Worm (Caenorhabditis elegans) whole organism, L4 larva: ENCODE measurements around the gene C25E10.10.

Source experiments
- F49E8.2 ChIP-seq: sonication (generic microtip); optimal IDR thresholded peaks from 2 replicates; lab custom pipeline; 2016; ENCODE audit warnings: missing compliant biosample characterization, mild to moderate bottlenecking, missing genetic modification characterization, borderline replicate concordance
- T20F7.1 ChIP-seq: fragments of 200-800 bp; sonication (Bioruptor generic); optimal IDR thresholded peaks from 2 replicates; lab custom pipeline; 2018; ENCODE audit warnings: mild to moderate bottlenecking, missing genetic modification characterization, missing compliant biosample characterization
- ama-1 ChIP-seq: fragments of 150-350 bp; optimal IDR thresholded peaks from 2 replicates; lab custom pipeline; 2014; ENCODE audit warnings: inconsistent platforms, mixed read lengths
- arid-1 ChIP-seq: fragments of 200-800 bp; sonication (Bioruptor generic); conservative IDR thresholded peaks from 2 replicates; pipeline ENCODE4 v1.3.6; 2022; ENCODE audit warnings: missing genetic modification reagents, missing genetic modification characterization, missing compliant biosample characterization
- daf-12 ChIP-seq: fragments of 150-350 bp; optimal IDR thresholded peaks from 2 replicates; lab custom pipeline; 2014; ENCODE audit warnings: missing biosample characterization, missing genetic modification reagents, missing genetic modification characterization
- fos-1 ChIP-seq: fragments of 150-350 bp; optimal IDR thresholded peaks from 2 replicates; lab custom pipeline; 2014; ENCODE audit warnings: missing biosample characterization, missing genetic modification characterization
- lin-13 ChIP-seq: fragments of 150-350 bp; optimal IDR thresholded peaks from 2 replicates; lab custom pipeline; 2014; ENCODE audit warnings: missing biosample characterization, missing genetic modification reagents, missing genetic modification characterization
- lin-39 ChIP-seq: fragments of 150-350 bp; optimal IDR thresholded peaks from 2 replicates; lab custom pipeline; 2014; ENCODE audit warnings: missing biosample characterization, missing genetic modification reagents, missing genetic modification characterization
- lsy-2 ChIP-seq, 2 experiments: fragments of 150-350 bp in 1 of 2; sonication (generic microtip) in 1 of 2; optimal IDR thresholded peaks; 2 replicates each; lab custom pipeline; 2014 to 2017; ENCODE audit warnings: missing biosample characterization in 2 of 2, missing genetic modification characterization in 2 of 2
- pha-4 ChIP-seq, 2 experiments: fragments of 150-350 bp in 1 of 2; fragments of 200-800 bp in 1 of 2; sonication (Bioruptor generic) in 1 of 2; IDR thresholded peaks in 1 of 2; optimal IDR thresholded peaks in 1 of 2; 2 replicates each; pipeline versions ENCODE4 v1.3.6 to Lab custom; 2014 to 2022; ENCODE audit warnings: missing genetic modification characterization in 2 of 2, missing genetic modification reagents in 2 of 2, missing biosample characterization in 1 of 2, missing compliant biosample characterization in 1 of 2
- snpc-4 ChIP-seq: fragments of 150-350 bp; optimal IDR thresholded peaks from 2 replicates; lab custom pipeline; 2014; ENCODE audit warnings: missing biosample characterization, missing genetic modification characterization
- unc-39 ChIP-seq: sonication (generic microtip); optimal IDR thresholded peaks from 2 replicates; lab custom pipeline; 2017; ENCODE audit warnings: missing biosample characterization, missing genetic modification characterization
- zfp-3 ChIP-seq: fragments of 200-800 bp; sonication (Bioruptor generic); conservative IDR thresholded peaks from 2 replicates; pipeline ENCODE4 v1.3.6; 2022; ENCODE audit warnings: missing genetic modification reagents, missing genetic modification characterization, missing compliant biosample characterization

ce11 chrV:9059468-9059867 lies 3.3 kb upstream of the C25E10.10 start, which contains the start of the genes C25E10.16 and C25E10.13:
- TF ChIP-seq T20F7.1 (GFP tag; lab: Kevin White, UChicago) (no peak), daf-12 (tag; lab: Kevin White, UChicago) (no peak), arid-1 (GFP tag; lab: Robert Waterston, UW) (no peak), pha-4 (GFP tag; IDR thresholded peaks at IDR 0.05; lab: Robert Waterston, UW) (no peak), pha-4 (tag; optimal IDR thresholded peaks at IDR 0.05; lab: Kevin White, UChicago) (no peak), lin-13 (no peak), ama-1 (no peak), lsy-2 (tag; optimal IDR thresholded peaks at IDR 0.05; lab: Kevin White, UChicago) (no peak), zfp-3 (GFP tag; lab: Robert Waterston, UW) (no peak), unc-39 (tag; lab: Kevin White, UChicago) (no peak), fos-1 (tag; lab: Kevin White, UChicago) (no peak), snpc-4 (tag; lab: Kevin White, UChicago) (no peak), F49E8.2 (tag; lab: Kevin White, UChicago) (no peak), lin-39 (tag; lab: Kevin White, UChicago) (no peak)
